Worm (Caenorhabditis elegans): ENCODE measurements around the gene glb-1.

DNA sequence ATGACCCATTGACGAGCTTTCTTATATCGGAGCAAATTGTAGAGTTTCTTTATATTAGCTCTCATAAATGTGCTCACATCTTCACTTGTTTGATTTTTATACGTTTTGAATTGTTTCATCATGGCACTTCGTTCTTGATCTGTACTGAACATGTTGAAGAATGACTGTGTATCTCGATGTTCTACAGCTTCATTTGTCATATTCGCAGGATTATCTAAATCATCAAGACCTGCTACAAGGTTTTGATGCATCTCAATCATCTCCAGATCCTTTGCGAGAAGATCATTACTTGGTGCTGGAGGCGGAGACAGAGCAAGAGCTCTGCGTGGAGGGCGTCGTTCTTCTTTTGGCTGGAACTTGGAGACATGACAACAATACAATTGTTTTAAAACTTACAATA lies 19.8 kb downstream of the glb-1 start:
- TF ChIP-seq ztf-29 (GFP tag; IDR thresholded peaks at IDR 0.05): no peak
- TF ChIP-seq cog-1 (tag; optimal IDR thresholded peaks at IDR 0.05): no peak
- no peak for TF ChIP-seq klf-2 (GFP tag; conservative IDR thresholded peaks at IDR 0.05)
- TF ChIP-seq med-1 (GFP tag; optimal IDR thresholded peaks at IDR 0.05; ENCODE audit: insufficient read depth): no peak

All from whole organism, midembryonic.